Worm (Caenorhabditis elegans) whole organism, young adult: ENCODE measurements around the gene tbc-20.

ENCODE experiments used
- C06A6.2 ChIP-seq: fragments of 200-800 bp; sonication (Bioruptor generic); conservative IDR thresholded peaks from 2 replicates; pipeline ENCODE4 v1.3.6; 2022; ENCODE audit warnings: missing genetic modification characterization, missing compliant biosample characterization
- D2030.7 ChIP-seq: fragments of 200-800 bp; sonication (Bioruptor generic); IDR thresholded peaks from 2 replicates; pipeline ENCODE4 v1.3.6; 2022; ENCODE audit warnings: missing genetic modification reagents, missing genetic modification characterization, missing compliant biosample characterization
- F22D6.2 ChIP-seq: sonication (generic microtip); optimal IDR thresholded peaks from 2 replicates; lab custom pipeline; 2016; ENCODE audit warnings: mild to moderate bottlenecking, missing genetic modification characterization, missing compliant biosample characterization
- F33H1.4 ChIP-seq: fragments of 200-800 bp; sonication (Bioruptor generic); IDR thresholded peaks from 2 replicates; pipeline ENCODE4 v1.3.6; 2022; ENCODE audit warnings: missing genetic modification reagents, missing genetic modification characterization, missing compliant biosample characterization
- F39B2.1 ChIP-seq: fragments of 200-800 bp; sonication (Bioruptor generic); IDR thresholded peaks from 2 replicates; pipeline ENCODE4 v1.3.6; 2022; ENCODE audit warnings: missing genetic modification reagents, missing genetic modification characterization, missing compliant biosample characterization
- F52B5.7 ChIP-seq: sonication (generic microtip); optimal IDR thresholded peaks from 2 replicates; lab custom pipeline; 2016; ENCODE audit warnings: mild to moderate bottlenecking, missing genetic modification characterization, missing compliant biosample characterization
- F57A8.1 ChIP-seq: fragments of 200-800 bp; sonication (Bioruptor generic); optimal IDR thresholded peaks from 2 replicates; lab custom pipeline; 2018; ENCODE audit warnings: mild to moderate bottlenecking, missing genetic modification characterization, moderate library complexity, missing compliant biosample characterization
- F57C9.4 ChIP-seq: sonication (generic microtip); optimal IDR thresholded peaks from 2 replicates; lab custom pipeline; 2017; ENCODE audit warnings: mild to moderate bottlenecking, missing genetic modification characterization, missing compliant biosample characterization
- cebp-1 ChIP-seq, 2 experiments: fragments of 200-800 bp in 1 of 2; sonication (Bioruptor generic) in 1 of 2; sonication (generic microtip) in 1 of 2; IDR thresholded peaks in 1 of 2; optimal IDR thresholded peaks in 1 of 2; 2 replicates each; pipeline versions ENCODE4 v1.3.6 to Lab custom; 2017 to 2022; ENCODE audit warnings: missing compliant biosample characterization in 2 of 2, missing genetic modification characterization in 2 of 2, mild to moderate bottlenecking in 1 of 2, missing genetic modification reagents in 1 of 2, moderate library complexity in 1 of 2
- ceh-100 ChIP-seq: fragments of 200-800 bp; sonication (Bioruptor generic); IDR thresholded peaks from 2 replicates; pipeline ENCODE4 v1.3.6; 2022; ENCODE audit warnings: missing genetic modification reagents, missing genetic modification characterization, missing compliant biosample characterization
- ceh-27 ChIP-seq: fragments of 200-800 bp; sonication (Bioruptor generic); optimal IDR thresholded peaks from 2 replicates; lab custom pipeline; 2018; ENCODE audit warnings: mild to moderate bottlenecking, missing genetic modification characterization, moderate library complexity, missing compliant biosample characterization
- ceh-40 ChIP-seq: fragments of 200-800 bp; sonication (Bioruptor generic); IDR thresholded peaks from 2 replicates; pipeline ENCODE4 v1.3.6; 2022; ENCODE audit warnings: missing genetic modification characterization, missing compliant biosample characterization
- ceh-91 ChIP-seq: fragments of 200-800 bp; sonication (Bioruptor generic); IDR thresholded peaks from 2 replicates; pipeline ENCODE4 v1.3.6; 2022; ENCODE audit warnings: missing genetic modification reagents, missing genetic modification characterization, missing compliant biosample characterization
- dpl-1 ChIP-seq: fragments of 150-350 bp; optimal IDR thresholded peaks from 2 replicates; lab custom pipeline; 2014; ENCODE audit warnings: missing biosample characterization, missing genetic modification reagents, missing genetic modification characterization
- efl-1 ChIP-seq: fragments of 150-350 bp; optimal IDR thresholded peaks from 2 replicates; lab custom pipeline; 2014; ENCODE audit warnings: missing biosample characterization, missing genetic modification reagents, missing genetic modification characterization
- fkh-3 ChIP-seq: sonication (generic microtip); optimal IDR thresholded peaks from 2 replicates; lab custom pipeline; 2016; ENCODE audit warnings: mild to moderate bottlenecking, missing genetic modification characterization, missing compliant biosample characterization
- him-1 ChIP-seq: sonication (generic microtip); optimal IDR thresholded peaks from 2 replicates; lab custom pipeline; 2016; ENCODE audit warnings: missing genotype, missing genetic modification reagents, missing genetic modification characterization, missing compliant biosample characterization
- hmg-1.2 ChIP-seq: fragments of 200-800 bp; sonication (Bioruptor generic); IDR thresholded peaks from 2 replicates; pipeline ENCODE4 v1.3.6; 2022; ENCODE audit warnings: missing genetic modification reagents, missing genetic modification characterization, missing compliant biosample characterization
- lin-26 ChIP-seq: fragments of 200-800 bp; sonication (Bioruptor generic); IDR thresholded peaks from 2 replicates; pipeline ENCODE4 v1.3.6; 2022; ENCODE audit warnings: missing genetic modification reagents, missing genetic modification characterization, missing compliant biosample characterization
- lin-40 ChIP-seq: sonication (generic microtip); optimal IDR thresholded peaks from 2 replicates; lab custom pipeline; 2016; ENCODE audit warnings: missing genetic modification characterization, mild to moderate bottlenecking, missing compliant biosample characterization, missing genotype, missing genetic modification reagents
- lin-54 ChIP-seq: fragments of 200-800 bp; sonication (Bioruptor generic); optimal IDR thresholded peaks from 2 replicates; lab custom pipeline; 2018; ENCODE audit warnings: mild to moderate bottlenecking, missing genetic modification characterization, missing compliant biosample characterization
- lir-1 ChIP-seq: fragments of 200-800 bp; sonication (Bioruptor generic); conservative IDR thresholded peaks from 2 replicates; pipeline ENCODE4 v1.3.6; 2022; ENCODE audit warnings: missing genetic modification reagents, missing genetic modification characterization, missing compliant biosample characterization
- lsl-1 ChIP-seq: fragments of 200-800 bp; sonication (Bioruptor generic); optimal IDR thresholded peaks from 2 replicates; lab custom pipeline; 2018; ENCODE audit warnings: mild to moderate bottlenecking, missing genetic modification characterization, moderate library complexity, missing compliant biosample characterization
- lsy-27 ChIP-seq: sonication (generic microtip); optimal IDR thresholded peaks from 2 replicates; lab custom pipeline; 2017; ENCODE audit warnings: missing genetic modification characterization, mild to moderate bottlenecking, missing compliant biosample characterization, antibody characterized with exemption, missing genotype, borderline replicate concordance; ENCODE audit not compliant: insufficient read depth
- madf-6 ChIP-seq: fragments of 200-800 bp; sonication (Bioruptor generic); IDR thresholded peaks from 2 replicates; pipeline ENCODE4 v1.3.6; 2022; ENCODE audit warnings: missing genetic modification reagents, missing genetic modification characterization, missing compliant biosample characterization
- madf-8 ChIP-seq: fragments of 200-800 bp; sonication (Bioruptor generic); conservative IDR thresholded peaks from 2 replicates; pipeline ENCODE4 v1.3.6; 2022; ENCODE audit warnings: missing genetic modification reagents, missing genetic modification characterization, missing compliant biosample characterization
- nhr-80 ChIP-seq: sonication (generic microtip); optimal IDR thresholded peaks from 2 replicates; lab custom pipeline; 2016; ENCODE audit warnings: missing genetic modification characterization, missing compliant biosample characterization
- pbrm-1 ChIP-seq: fragments of 200-800 bp; sonication (Bioruptor generic); IDR thresholded peaks from 2 replicates; pipeline ENCODE4 v1.3.6; 2022; ENCODE audit warnings: missing genetic modification reagents, missing genetic modification characterization, missing compliant biosample characterization
- sea-2 ChIP-seq: fragments of 200-800 bp; sonication (Bioruptor generic); IDR thresholded peaks from 2 replicates; pipeline ENCODE4 v1.3.6; 2022; ENCODE audit warnings: missing genetic modification characterization, missing compliant biosample characterization
- snpc-1.1 ChIP-seq: sonication (generic microtip); optimal IDR thresholded peaks from 2 replicates; lab custom pipeline; 2017; ENCODE audit warnings: missing genetic modification characterization, mild to moderate bottlenecking, missing compliant biosample characterization, antibody characterized with exemption, moderate library complexity, missing genotype, missing genetic modification reagents; ENCODE audit not compliant: insufficient read depth
- sptf-2 ChIP-seq: fragments of 200-800 bp; sonication (Bioruptor generic); optimal IDR thresholded peaks from 2 replicates; lab custom pipeline; 2018; ENCODE audit warnings: mild to moderate bottlenecking, missing genetic modification characterization, missing compliant biosample characterization
- tbp1 ChIP-seq: fragments of 200-800 bp; sonication (Bioruptor generic); optimal IDR thresholded peaks from 2 replicates; lab custom pipeline; 2018; ENCODE audit warnings: mild to moderate bottlenecking, missing genetic modification characterization, missing compliant biosample characterization
- tlf-1 ChIP-seq: fragments of 200-800 bp; sonication (Bioruptor generic); optimal IDR thresholded peaks from 2 replicates; lab custom pipeline; 2018; ENCODE audit warnings: mild to moderate bottlenecking, missing genetic modification characterization, missing compliant biosample characterization
- xnd-1 ChIP-seq: sonication (generic microtip); optimal IDR thresholded peaks from 2 replicates; lab custom pipeline; 2016; ENCODE audit warnings: missing genotype, missing genetic modification reagents, missing genetic modification characterization, missing compliant biosample characterization

The tbc-20 gene

DNA sequence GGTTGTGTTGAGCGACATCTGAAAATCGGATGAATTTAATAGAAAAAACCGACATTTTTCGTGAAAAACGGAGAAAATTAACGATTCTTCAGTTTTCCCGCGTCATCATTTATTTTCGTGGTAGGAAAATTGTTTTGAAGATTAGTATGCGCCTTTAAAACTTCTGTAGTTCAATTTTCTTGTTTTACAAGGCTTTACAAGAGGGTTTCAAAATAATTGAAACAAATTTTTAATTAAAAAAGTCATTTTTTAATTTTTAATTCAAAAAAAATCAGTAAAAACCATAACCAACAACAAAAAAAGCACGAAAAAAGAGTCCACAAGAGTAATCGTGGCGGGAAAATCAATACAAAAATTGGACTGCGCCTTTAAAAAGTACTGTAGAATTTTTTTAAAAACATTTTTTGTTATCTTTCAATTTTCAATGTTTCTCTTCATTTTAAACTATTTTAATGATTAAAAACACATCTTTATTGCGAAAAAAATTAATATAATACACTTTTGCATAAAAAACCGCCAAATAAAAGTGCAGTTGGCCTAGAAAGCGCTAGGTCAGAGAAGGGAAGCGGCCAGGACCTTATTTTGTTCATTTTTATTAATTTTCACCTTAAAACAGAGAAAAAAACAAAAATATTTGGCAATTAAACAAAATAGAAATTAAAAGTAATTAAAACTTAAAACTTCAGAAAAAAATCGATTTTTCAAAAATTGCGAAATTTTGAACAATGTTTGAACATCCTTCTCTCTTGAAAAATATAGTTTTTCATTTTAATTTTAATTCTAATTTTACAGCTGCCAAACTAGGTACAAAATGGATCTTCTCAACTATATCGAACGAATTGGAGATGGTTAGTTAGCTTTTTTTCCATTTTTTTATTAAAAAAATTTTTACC is 44.2 kb upstream of the tbc-20 start, which contains the start of the genes tac-1 and Y54E2A.4:
Gene tac-1 (minus strand): TSS at position 20 of the 893 bp plus-strand sequence.
Gene Y54E2A.4 (plus strand): TSS at position 765 of the 893 bp plus-strand sequence.
- TF ChIP-seq ceh-100 (no peak), tlf-1 (GFP tag; lab: Kevin White, UChicago) (peak; percentile 47), dpl-1 (GFP tag; lab: Kevin White, UChicago) (peak; percentile 21), lin-54 (peak; percentile 6), tbp1 (GFP tag; lab: Kevin White, UChicago) (no peak), madf-8 (GFP tag; lab: Robert Waterston, UW) (peak; percentile 66), D2030.7 (peak; percentile 35; the same call in 1 of the 2 replicates), pbrm-1 (no peak), xnd-1 (tag; lab: Kevin White, UChicago) (peak; percentile 86), ceh-91 (peak; percentile 53; the same call in 1 of the 2 replicates), lsl-1 (GFP tag; lab: Kevin White, UChicago) (peak; percentile 94), lsy-27 (no peak), efl-1 (GFP tag; lab: Kevin White, UChicago) (peak; percentile 74), lir-1 (GFP tag; lab: Robert Waterston, UW) (no peak), F33H1.4 (GFP tag; lab: Robert Waterston, UW) (peak; percentile 85), cebp-1 (GFP tag; IDR thresholded peaks at IDR 0.05; lab: Robert Waterston, UW) (no peak), cebp-1 (tag; optimal IDR thresholded peaks at IDR 0.05; lab: Kevin White, UChicago) (peak; percentile 78), F22D6.2 (tag; lab: Kevin White, UChicago) (no peak), madf-6 (GFP tag; lab: Robert Waterston, UW) (peak; percentile 84), lin-26 (no peak), snpc-1.1 (tag; lab: Kevin White, UChicago) (peak; percentile 26)

DNA sequence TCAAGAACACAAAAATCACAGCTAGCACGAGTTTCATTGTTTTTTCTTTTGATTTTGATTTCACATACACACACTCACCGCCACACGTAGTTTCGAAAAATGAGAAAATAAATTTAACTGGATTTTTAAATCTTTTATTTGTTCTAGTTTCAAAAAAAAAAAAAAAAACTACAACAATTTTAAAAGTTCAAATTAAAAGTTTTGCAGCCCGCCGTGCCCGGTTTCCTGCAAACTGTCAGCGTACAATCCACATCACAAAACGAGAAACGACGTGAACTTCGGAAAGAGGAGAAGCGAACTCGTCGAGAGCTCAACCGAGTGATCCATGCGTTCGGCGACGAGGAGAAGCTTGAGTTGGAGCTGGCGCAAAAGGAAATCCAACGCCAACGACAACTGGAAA is 40.6 kb upstream of the tbc-20 start, which contains the start of gene Y54E2A.5:
Gene Y54E2A.5 (minus strand): TSS at position 101 of the 400 bp plus-strand sequence.
- TF ChIP-seq fkh-3 (tag; lab: Kevin White, UChicago): no peak
- TF ChIP-seq nhr-80: no peak
- TF ChIP-seq ceh-91: no peak
- TF ChIP-seq C06A6.2 (GFP tag; lab: Robert Waterston, UW): no peak
- no peak for TF ChIP-seq sptf-2 (GFP tag; lab: Kevin White, UChicago)
- TF ChIP-seq ceh-40 (GFP tag; lab: Robert Waterston, UW): no peak
- no peak for TF ChIP-seq hmg-1.2 (GFP tag; lab: Robert Waterston, UW)
- no peak for TF ChIP-seq F52B5.7 (tag; lab: Kevin White, UChicago)
- TF ChIP-seq sea-2 (GFP tag; lab: Robert Waterston, UW): no peak
- TF ChIP-seq F57C9.4 (tag; lab: Kevin White, UChicago): no peak
- no peak for TF ChIP-seq madf-6 (GFP tag; lab: Robert Waterston, UW)
- no peak for TF ChIP-seq him-1 (tag; lab: Kevin White, UChicago)
- TF ChIP-seq lin-40 (tag; lab: Kevin White, UChicago): no peak
- TF ChIP-seq ceh-27 (GFP tag; lab: Kevin White, UChicago): no peak
- TF ChIP-seq F39B2.1 (GFP tag; lab: Robert Waterston, UW): no peak
- no peak for TF ChIP-seq F57A8.1 (GFP tag; lab: Kevin White, UChicago)
